Fruit fly (Drosophila melanogaster): Measurements from ENCODE around the gene ergic53.

Gene ergic53

DNA sequence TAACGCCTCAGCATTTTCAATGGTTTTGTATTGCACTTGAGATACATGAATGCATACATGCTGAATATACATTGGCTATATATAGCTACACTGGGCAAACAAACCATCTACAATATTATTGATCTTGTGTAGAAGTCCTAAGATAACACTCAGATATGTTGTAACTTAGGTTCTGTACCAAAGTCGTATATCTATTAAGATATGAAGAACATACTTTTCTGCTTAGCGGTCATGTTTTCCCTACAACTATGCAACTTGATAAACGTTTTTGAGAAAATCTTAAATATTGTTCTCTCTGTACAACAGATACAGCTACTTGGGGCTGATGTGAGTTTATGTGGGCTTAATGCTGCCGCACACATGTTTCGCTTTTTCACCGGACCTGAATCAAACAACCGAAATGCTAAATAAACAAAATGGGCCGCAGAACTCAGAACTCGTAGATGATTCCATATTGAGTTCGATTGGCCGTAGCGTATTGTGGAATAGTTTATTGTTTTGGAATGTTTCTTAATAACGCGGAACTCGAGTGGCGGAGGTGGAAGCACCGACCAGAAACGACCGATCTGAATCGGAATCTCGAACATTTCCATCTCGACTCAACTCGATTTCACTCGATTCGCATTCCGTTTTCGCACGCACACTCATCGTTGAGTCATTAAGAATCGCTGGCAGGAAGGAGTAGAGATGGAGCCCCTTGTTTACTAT is 14.6 kb downstream of the ergic53 start (continued):
- TF ChIP-seq NK7.1 (GFP tag; optimal IDR thresholded peaks at IDR 0.05) (no peak), CG1603 (tag; optimal IDR thresholded peaks at IDR 0.05) (peak; percentile 77), pros (GFP tag; optimal IDR thresholded peaks at IDR 0.05) (no peak), CG11247 (GFP tag; IDR thresholded peaks at IDR 0.05) (no peak), CG10274 (GFP tag; optimal IDR thresholded peaks at IDR 0.05) (no peak), CG10209 (GFP tag; optimal IDR thresholded peaks at IDR 0.05) (peak; percentile 25), CG3163 (GFP tag; optimal IDR thresholded peaks at IDR 0.05) (peak; percentile 8), tna (GFP tag; IDR thresholded peaks at IDR 0.05; ENCODE audit: partially characterized antibody) (no peak), CG18262 (tag; optimal IDR thresholded peaks at IDR 0.05) (peak; percentile 74), btn (GFP tag; optimal IDR thresholded peaks at IDR 0.05) (peak; percentile 42), Nf-YC (tag; optimal IDR thresholded peaks at IDR 0.05) (peak; percentile 18), pzg (GFP tag; optimal IDR thresholded peaks at IDR 0.05) (no peak), Abd-B (GFP tag; optimal IDR thresholded peaks at IDR 0.05) (peak; percentile 8), CG11504 (tag; optimal IDR thresholded peaks at IDR 0.05) (peak; percentile 58), slbo (GFP tag; IDR thresholded peaks at IDR 0.05) (no peak), Trl (optimal IDR thresholded peaks at IDR 0.05) (no peak), Trl (GFP tag; optimal IDR thresholded peaks at IDR 0.05) (peak; percentile 56), sd (tag; optimal IDR thresholded peaks at IDR 0.05) (peak; percentile 85), GATAe (GFP tag; conservative IDR thresholded peaks at IDR 0.05) (no peak), ap (GFP tag; IDR thresholded peaks at IDR 0.05) (0 out of 2 replicates have a peak, but pooled peaks have one; percentile 28), CG3065 (GFP tag; optimal IDR thresholded peaks at IDR 0.05) (no peak), sug (tag; optimal IDR thresholded peaks at IDR 0.05) (no peak), CG8924 (tag; optimal IDR thresholded peaks at IDR 0.05) (peak; percentile 75), Fer3 (tag; optimal IDR thresholded peaks at IDR 0.05) (peak; percentile 32), Taf1 (GFP tag; IDR thresholded peaks at IDR 0.05) (no peak), BEAF-32 (GFP tag; optimal IDR thresholded peaks at IDR 0.05) (no peak), tgo (GFP tag; IDR thresholded peaks at IDR 0.05) (no peak), CG4328 (GFP tag; optimal IDR thresholded peaks at IDR 0.05) (peak; percentile 44), CG7556 (GFP tag; optimal IDR thresholded peaks at IDR 0.05) (peak; percentile 23), chm (GFP tag; IDR thresholded peaks at IDR 0.05) (peak; percentile 56; the same call in 1 of the 2 replicates), Xbp1 (GFP tag; optimal IDR thresholded peaks at IDR 0.05) (peak; percentile 38), az2 (GFP tag; optimal IDR thresholded peaks at IDR 0.05) (peak; percentile 37), Usf (GFP tag; optimal IDR thresholded peaks at IDR 0.05) (no peak), disco-r (GFP tag; optimal IDR thresholded peaks at IDR 0.05) (peak; percentile 24), tio (GFP tag; optimal IDR thresholded peaks at IDR 0.05) (peak; percentile 24), kay (GFP tag; optimal IDR thresholded peaks at IDR 0.05) (no peak), jumu (GFP tag; optimal IDR thresholded peaks at IDR 0.05) (peak; percentile 9), CG10366 (GFP tag; IDR thresholded peaks at IDR 0.05) (no peak; the same call in 1 of the 2 replicates), CG1529 (GFP tag; optimal IDR thresholded peaks at IDR 0.05) (peak; percentile 60), Opbp (GFP tag; IDR thresholded peaks at IDR 0.05; ENCODE audit: partially characterized antibody) (no peak), CG2116 (GFP tag; optimal IDR thresholded peaks at IDR 0.05) (peak; percentile 38), oc (tag; optimal IDR thresholded peaks at IDR 0.05) (peak; percentile 44), Meics (GFP tag; optimal IDR thresholded peaks at IDR 0.05) (peak; percentile 22), CG12299 (tag; optimal IDR thresholded peaks at IDR 0.05) (peak; percentile 49), Camta (GFP tag; optimal IDR thresholded peaks at IDR 0.05) (peak; percentile 55), Poxn (GFP tag; IDR thresholded peaks at IDR 0.05) (no peak), bbx (GFP tag; IDR thresholded peaks at IDR 0.05; ENCODE audit: partially characterized antibody) (no peak), NC2α (GFP tag; optimal IDR thresholded peaks at IDR 0.05) (no peak), CG9727 (GFP tag; optimal IDR thresholded peaks at IDR 0.05) (peak; percentile 63), CG33557 (GFP tag; optimal IDR thresholded peaks at IDR 0.05) (peak; percentile 64)

Data from whole organism, embryonic.